Worm (Caenorhabditis elegans): ENCODE results near the gene T04G9.7.

T04G9.7 gene

ce11 chrX:760579-760978, 10.1 kb upstream of the T04G9.7 start:
- TF ChIP-seq hmg-1.2 (GFP tag; IDR thresholded peaks at IDR 0.05) (peak; percentile 9; the same call in 1 of the 2 replicates), C06A6.2 (GFP tag; conservative IDR thresholded peaks at IDR 0.05) (no peak), ceh-27 (GFP tag; optimal IDR thresholded peaks at IDR 0.05) (peak; percentile 30), egrh-3 (GFP tag; IDR thresholded peaks at IDR 0.05) (peak; percentile 26; the same call in 1 of the 2 replicates), mcd-1 (GFP tag; IDR thresholded peaks at IDR 0.05) (peak; percentile 40), let-607 (tag; optimal IDR thresholded peaks at IDR 0.05) (peak in 1 of 2 experiments; percentile 4), attf-5 (GFP tag; optimal IDR thresholded peaks at IDR 0.05) (peak; percentile 8), ceh-58 (GFP tag; IDR thresholded peaks at IDR 0.05) (no peak), cebp-1 (GFP tag; IDR thresholded peaks at IDR 0.05) (no peak), cebp-1 (tag; optimal IDR thresholded peaks at IDR 0.05) (peak; percentile 62), zfh-2 (GFP tag; conservative IDR thresholded peaks at IDR 0.05) (peak; percentile 90)

ce11 chrX:763452-763851, 7.2 kb upstream of the T04G9.7 start, which contains the start of gene dyf-11:
TSS of gene dyf-11 (plus strand) at chrX:763752.
- TF ChIP-seq ceh-58 (GFP tag; IDR thresholded peaks at IDR 0.05) (0 out of 2 replicates have a peak, but pooled peaks have one; percentile 32), zfh-2 (GFP tag; conservative IDR thresholded peaks at IDR 0.05) (no peak)

ce11 chrX:768061-768646, 2.5 kb upstream of the T04G9.7 start, which contains the start of the genes trap-2 and ile-2:
TSS of gene trap-2 (minus strand) at chrX:768069.
TSS of gene ile-2 (plus strand) at chrX:768596.
- TF ChIP-seq nhr-179 (tag; optimal IDR thresholded peaks at IDR 0.05) (no peak), hmg-20 (GFP tag; IDR thresholded peaks at IDR 0.05) (peak; percentile 60; the same call in 1 of the 2 replicates), snpc-3.4 (tag; optimal IDR thresholded peaks at IDR 0.05) (no peak), tlf-1 (GFP tag; optimal IDR thresholded peaks at IDR 0.05) (peak; percentile 76), lin-35 (GFP tag; optimal IDR thresholded peaks at IDR 0.05) (peak in 1 of 3 experiments; percentile 15), snpc-4 (GFP tag; optimal IDR thresholded peaks at IDR 0.05) (no peak), snpc-4 (tag; optimal IDR thresholded peaks at IDR 0.05) (peak; percentile 63 to 83 (median 80)), Y67H2A.10 (GFP tag; conservative IDR thresholded peaks at IDR 0.05) (no peak), ztf-26 (tag; optimal IDR thresholded peaks at IDR 0.05) (peak; percentile 79), nhr-90 (tag; optimal IDR thresholded peaks at IDR 0.05) (peak; percentile 95), athp-1 (tag; optimal IDR thresholded peaks at IDR 0.05) (peak; percentile 8), ztf-18 (tag; optimal IDR thresholded peaks at IDR 0.05) (peak; percentile 79), repo-1 (tag; optimal IDR thresholded peaks at IDR 0.05) (peak; percentile 62), nhr-120 (GFP tag; IDR thresholded peaks at IDR 0.05) (0 out of 2 replicates have a peak, but pooled peaks have one; percentile 17), rpc-1 (optimal IDR thresholded peaks at IDR 0.05) (no peak), rpc-1 (tag; optimal IDR thresholded peaks at IDR 0.05) (no peak), Y56A3A.18 (GFP tag; IDR thresholded peaks at IDR 0.05) (peak; percentile 83; the same call in 1 of the 2 replicates), ZK185.1 (tag; optimal IDR thresholded peaks at IDR 0.05; ENCODE audit: poor library complexity, severe bottlenecking) (peak; percentile 72), unc-130 (GFP tag; optimal IDR thresholded peaks at IDR 0.05) (no peak), sptf-2 (GFP tag; optimal IDR thresholded peaks at IDR 0.05) (peak; percentile 71), chd-7 (tag; optimal IDR thresholded peaks at IDR 0.05) (peak; percentile 56), attf-3 (GFP tag; conservative IDR thresholded peaks at IDR 0.05) (0 out of 2 replicates have a peak, but pooled peaks have one; percentile 23), F37B4.10 (GFP tag; IDR thresholded peaks at IDR 0.05) (0 out of 2 replicates have a peak, but pooled peaks have one; percentile 81), gei-17 (GFP tag; optimal IDR thresholded peaks at IDR 0.05) (peak; percentile 68), ets-4 (GFP tag; optimal IDR thresholded peaks at IDR 0.05) (peak; percentile 96), F23B12.7 (tag; optimal IDR thresholded peaks at IDR 0.05; ENCODE audit: insufficient read depth) (peak; percentile 37), K12H6.12 (tag; optimal IDR thresholded peaks at IDR 0.05) (peak; percentile 96), lin-40 (tag; optimal IDR thresholded peaks at IDR 0.05) (peak; percentile 88), die-1 (tag; optimal IDR thresholded peaks at IDR 0.05) (peak; percentile 10), K11D2.4 (GFP tag; IDR thresholded peaks at IDR 0.05) (peak; percentile 40; the same call in 1 of the 2 replicates), mes-4 (tag; optimal IDR thresholded peaks at IDR 0.05) (no peak), nhr-80 (tag; optimal IDR thresholded peaks at IDR 0.05) (peak; percentile 100), tbp1 (GFP tag; optimal IDR thresholded peaks at IDR 0.05) (peak; percentile 66), ccch-3 (GFP tag; optimal IDR thresholded peaks at IDR 0.05) (no peak)
